Fruit fly (Drosophila melanogaster) whole organism, embryonic: ENCODE measurements around the gene Vm26Ac.

Experiments used
- Abd-B ChIP-seq: fragments of 200-800 bp; sonication (Bioruptor generic); optimal IDR thresholded peaks from 2 replicates; lab custom pipeline; 2018; ENCODE audit warnings: missing biosample characterization, mild to moderate bottlenecking, missing genetic modification characterization, moderate library complexity
- B-H2 ChIP-seq: fragments of 200-800 bp; sonication (Bioruptor generic); optimal IDR thresholded peaks from 2 replicates; lab custom pipeline; 2018; ENCODE audit warnings: missing biosample characterization, mild to moderate bottlenecking, missing genetic modification characterization
- BtbVII ChIP-seq: fragments of 200-800 bp; sonication (Bioruptor generic); optimal IDR thresholded peaks from 3 replicates; lab custom pipeline; 2017; ENCODE audit warnings: missing biosample characterization, mild to moderate bottlenecking, missing genetic modification characterization
- CG11247 ChIP-seq: fragments of 200-800 bp; sonication (Bioruptor generic); IDR thresholded peaks from 2 replicates; pipeline ENCODE4 v1.3.6; 2022; ENCODE audit warnings: missing biosample characterization, missing genetic modification characterization
- CG11695 ChIP-seq: fragments of 200-800 bp; sonication (Bioruptor generic); IDR thresholded peaks from 3 replicates; pipeline ENCODE4 v1.3.6; 2022; ENCODE audit warnings: missing biosample characterization, missing genetic modification characterization
- CG14441 ChIP-seq: fragments of 200-800 bp; sonication (Bioruptor generic); IDR thresholded peaks from 2 replicates; pipeline ENCODE4 v1.3.6; 2022; ENCODE audit warnings: missing biosample characterization, missing genetic modification characterization
- CG14667 ChIP-seq: fragments of 200-800 bp; sonication (Bioruptor generic); IDR thresholded peaks from 2 replicates; pipeline ENCODE4 v1.3.6; 2022; ENCODE audit warnings: missing biosample characterization, missing genetic modification characterization
- CG15696 ChIP-seq: fragments of 200-800 bp; sonication (Bioruptor generic); optimal IDR thresholded peaks from 2 replicates; lab custom pipeline; 2019; ENCODE audit warnings: missing biosample characterization, mild to moderate bottlenecking, missing genetic modification characterization, moderate library complexity
- CG16813 ChIP-seq: fragments of 200-800 bp; sonication (Bioruptor generic); IDR thresholded peaks from 3 replicates; pipeline ENCODE4 v1.3.6; 2022; ENCODE audit warnings: missing biosample characterization, missing genetic modification characterization; ENCODE audit not compliant: partially characterized antibody
- CG17802 ChIP-seq: fragments of 200-800 bp; sonication (Bioruptor generic); optimal IDR thresholded peaks from 2 replicates; lab custom pipeline; 2018; ENCODE audit warnings: missing biosample characterization, mild to moderate bottlenecking, missing genetic modification characterization, moderate library complexity
- CG1832 ChIP-seq: fragments of 200-800 bp; sonication (Bioruptor generic); optimal IDR thresholded peaks from 2 replicates; lab custom pipeline; 2017; ENCODE audit warnings: missing biosample characterization, mild to moderate bottlenecking, missing genetic modification characterization, inconsistent platforms
- CG30403 ChIP-seq: fragments of 200-800 bp; sonication (Bioruptor generic); optimal IDR thresholded peaks from 3 replicates; lab custom pipeline; 2016; ENCODE audit warnings: missing biosample characterization, missing genetic modification characterization
- CG31224 ChIP-seq: fragments of 200-800 bp; sonication (Bioruptor generic); IDR thresholded peaks from 2 replicates; pipeline ENCODE4 v1.3.6; 2022; ENCODE audit warnings: missing biosample characterization, missing genetic modification characterization
- CG3281 ChIP-seq: fragments of 200-800 bp; sonication (Bioruptor generic); optimal IDR thresholded peaks from 3 replicates; lab custom pipeline; 2017; ENCODE audit warnings: missing biosample characterization, mild to moderate bottlenecking, missing genetic modification characterization
- CG33557 ChIP-seq: fragments of 200-800 bp; sonication (Bioruptor generic); optimal IDR thresholded peaks from 2 replicates; lab custom pipeline; 2019; ENCODE audit warnings: missing biosample characterization, mild to moderate bottlenecking, missing genetic modification characterization, moderate library complexity
- CG3407 ChIP-seq: fragments of 200-800 bp; sonication (Bioruptor generic); optimal IDR thresholded peaks from 2 replicates; lab custom pipeline; 2018; ENCODE audit warnings: missing biosample characterization, mild to moderate bottlenecking, missing genetic modification characterization
- CG3726 ChIP-seq: fragments of 200-800 bp; sonication (Bioruptor generic); IDR thresholded peaks from 3 replicates; pipeline ENCODE4, ENCODE4 v1.3.6; 2022; ENCODE audit warnings: missing biosample characterization, missing genetic modification characterization
- CG6254 ChIP-seq: fragments of 200-800 bp; sonication (Bioruptor generic); optimal IDR thresholded peaks from 3 replicates; lab custom pipeline; 2017; ENCODE audit warnings: mild to moderate bottlenecking, missing biosample characterization, missing genetic modification reagents, missing genetic modification characterization
- CG6813 ChIP-seq: fragments of 200-800 bp; sonication (Bioruptor generic); optimal IDR thresholded peaks from 2 replicates; lab custom pipeline; 2017; ENCODE audit warnings: missing biosample characterization, missing genetic modification characterization, mild to moderate bottlenecking, moderate library complexity, missing genetic modification reagents
- CG7556 ChIP-seq: fragments of 200-800 bp; sonication (Bioruptor generic); optimal IDR thresholded peaks from 2 replicates; lab custom pipeline; 2017; ENCODE audit warnings: missing biosample characterization, mild to moderate bottlenecking, missing genetic modification characterization
- CG8478 ChIP-seq: fragments of >200 bp; optimal IDR thresholded peaks from 2 replicates; lab custom pipeline; 2018
- Dek ChIP-seq: fragments of 200-800 bp; sonication (Bioruptor generic); optimal IDR thresholded peaks from 3 replicates; lab custom pipeline; 2019; ENCODE audit warnings: missing biosample characterization, mild to moderate bottlenecking, missing genetic modification characterization, moderate library complexity
- Ets65A ChIP-seq: fragments of 200-800 bp; sonication (Bioruptor generic); peaks from one replicate; lab custom pipeline; 2016; ENCODE audit warnings: missing biosample characterization, missing genetic modification characterization
- Jarid2 ChIP-seq: fragments of 200-800 bp; sonication (Bioruptor generic); optimal IDR thresholded peaks from 3 replicates; lab custom pipeline; 2017; ENCODE audit warnings: mild to moderate bottlenecking, missing biosample characterization, missing genetic modification reagents, missing genetic modification characterization
- Mrtf ChIP-seq: fragments of 200-800 bp; sonication (Bioruptor generic); IDR thresholded peaks from 3 replicates; pipeline ENCODE4 v1.3.6; 2022; ENCODE audit warnings: missing biosample characterization, missing genetic modification characterization
- NC2α ChIP-seq: fragments of 200-800 bp; sonication (Bioruptor generic); optimal IDR thresholded peaks from 2 replicates; lab custom pipeline; 2016; ENCODE audit warnings: missing biosample characterization, missing genetic modification characterization
- Nf-YA ChIP-seq: fragments of 200-800 bp; sonication (Bioruptor generic); IDR thresholded peaks from 2 replicates; pipeline ENCODE4 v1.3.6; 2022; ENCODE audit warnings: missing biosample characterization, missing genetic modification characterization
- PHDP ChIP-seq: fragments of 200-800 bp; sonication (Bioruptor generic); optimal IDR thresholded peaks from 3 replicates; lab custom pipeline; 2018; ENCODE audit warnings: missing biosample characterization, mild to moderate bottlenecking, missing genetic modification characterization, moderate library complexity
- Sry-β ChIP-seq: fragments of 200-800 bp; sonication (Bioruptor generic); optimal IDR thresholded peaks from 2 replicates; lab custom pipeline; 2018; ENCODE audit warnings: missing biosample characterization, mild to moderate bottlenecking, missing genetic modification characterization, moderate library complexity
- Xbp1 ChIP-seq: fragments of 200-800 bp; sonication (Bioruptor generic); optimal IDR thresholded peaks from 3 replicates; lab custom pipeline; 2016; ENCODE audit warnings: missing biosample characterization, mild to moderate bottlenecking, missing genetic modification characterization
- al ChIP-seq: fragments of 200-800 bp; sonication (Bioruptor generic); IDR thresholded peaks from 2 replicates; pipeline ENCODE4 v1.3.6; 2022; ENCODE audit warnings: missing biosample characterization, missing genetic modification characterization
- ap ChIP-seq: fragments of 200-800 bp; sonication (Bioruptor generic); IDR thresholded peaks from 2 replicates; pipeline ENCODE4 v1.3.6; 2022; ENCODE audit warnings: missing biosample characterization, missing genetic modification characterization
- cwo ChIP-seq: fragments of 200-800 bp; sonication (Bioruptor generic); optimal IDR thresholded peaks from 3 replicates; lab custom pipeline; 2017; ENCODE audit warnings: missing biosample characterization, missing genetic modification characterization, mild to moderate bottlenecking, moderate library complexity, missing genetic modification reagents
- gce ChIP-seq: fragments of 200-800 bp; sonication (Bioruptor generic); IDR thresholded peaks from 3 replicates; pipeline ENCODE4 v1.3.6; 2022; ENCODE audit warnings: missing biosample characterization, missing genetic modification characterization
- gem ChIP-seq: fragments of 200-800 bp; sonication (Bioruptor generic); optimal IDR thresholded peaks from 2 replicates; lab custom pipeline; 2019; ENCODE audit warnings: missing biosample characterization, mild to moderate bottlenecking, missing genetic modification characterization, moderate library complexity
- h ChIP-seq: fragments of >200 bp; optimal IDR thresholded peaks from 2 replicates; lab custom pipeline; 2017
- her ChIP-seq: fragments of 200-800 bp; sonication (Bioruptor generic); optimal IDR thresholded peaks from 2 replicates; lab custom pipeline; 2016; ENCODE audit warnings: missing biosample characterization, missing genetic modification characterization
- lilli ChIP-seq: fragments of 200-800 bp; sonication (Bioruptor generic); optimal IDR thresholded peaks from 3 replicates; lab custom pipeline; 2016; ENCODE audit warnings: missing biosample characterization, missing genetic modification characterization
- nerfin-1 ChIP-seq: fragments of 200-800 bp; sonication (Bioruptor generic); optimal IDR thresholded peaks from 3 replicates; lab custom pipeline; 2019; ENCODE audit warnings: missing biosample characterization, mild to moderate bottlenecking, missing genetic modification characterization, moderate library complexity
- ro ChIP-seq: fragments of 200-800 bp; sonication (Bioruptor generic); IDR thresholded peaks from 2 replicates; pipeline ENCODE4 v1.3.6; 2022; ENCODE audit warnings: missing biosample characterization, missing genetic modification characterization
- run ChIP-seq: fragments of 200-800 bp; sonication (Bioruptor generic); optimal IDR thresholded peaks from 3 replicates; lab custom pipeline; 2018; ENCODE audit warnings: missing biosample characterization, mild to moderate bottlenecking, missing genetic modification characterization
- shn ChIP-seq: fragments of 200-800 bp; sonication (Bioruptor generic); optimal IDR thresholded peaks from 3 replicates; lab custom pipeline; 2016; ENCODE audit warnings: missing biosample characterization, missing genetic modification characterization
- slp2 ChIP-seq: fragments of 200-800 bp; sonication (Bioruptor generic); optimal IDR thresholded peaks from 2 replicates; lab custom pipeline; 2016; ENCODE audit warnings: missing biosample characterization, missing genetic modification characterization
- sr ChIP-seq: fragments of 200-800 bp; sonication (Bioruptor generic); IDR thresholded peaks from 3 replicates; pipeline ENCODE4 v1.3.6; 2022; ENCODE audit warnings: missing biosample characterization, missing genetic modification characterization
- tgo ChIP-seq: fragments of 200-800 bp; sonication (Bioruptor generic); IDR thresholded peaks from 3 replicates; pipeline ENCODE4 v1.3.6; 2022; ENCODE audit warnings: missing biosample characterization, missing genetic modification characterization
- tna ChIP-seq: fragments of 200-800 bp; sonication (Bioruptor generic); IDR thresholded peaks from 2 replicates; pipeline ENCODE4 v1.3.6; 2022; ENCODE audit warnings: missing biosample characterization, missing genetic modification characterization; ENCODE audit not compliant: partially characterized antibody
- tup ChIP-seq: fragments of 200-800 bp; sonication (Bioruptor generic); optimal IDR thresholded peaks from 2 replicates; lab custom pipeline; 2016; ENCODE audit warnings: missing biosample characterization, mild to moderate bottlenecking, missing genetic modification characterization, moderate library complexity
- vnd ChIP-seq: fragments of 200-800 bp; sonication (Bioruptor generic); IDR thresholded peaks from 3 replicates; pipeline ENCODE4 v1.3.6; 2022; ENCODE audit warnings: missing biosample characterization, missing genetic modification characterization; ENCODE audit not compliant: partially characterized antibody
- z ChIP-seq: fragments of 200-800 bp; sonication (Bioruptor generic); IDR thresholded peaks from 3 replicates; pipeline ENCODE4 v1.3.6; 2022; ENCODE audit warnings: missing biosample characterization, missing genetic modification characterization
- zen ChIP-seq: fragments of 200-800 bp; sonication (Bioruptor generic); optimal IDR thresholded peaks from 3 replicates; lab custom pipeline; 2018; ENCODE audit warnings: missing biosample characterization, mild to moderate bottlenecking, missing genetic modification characterization, moderate library complexity

Vm26Ac gene

DNA sequence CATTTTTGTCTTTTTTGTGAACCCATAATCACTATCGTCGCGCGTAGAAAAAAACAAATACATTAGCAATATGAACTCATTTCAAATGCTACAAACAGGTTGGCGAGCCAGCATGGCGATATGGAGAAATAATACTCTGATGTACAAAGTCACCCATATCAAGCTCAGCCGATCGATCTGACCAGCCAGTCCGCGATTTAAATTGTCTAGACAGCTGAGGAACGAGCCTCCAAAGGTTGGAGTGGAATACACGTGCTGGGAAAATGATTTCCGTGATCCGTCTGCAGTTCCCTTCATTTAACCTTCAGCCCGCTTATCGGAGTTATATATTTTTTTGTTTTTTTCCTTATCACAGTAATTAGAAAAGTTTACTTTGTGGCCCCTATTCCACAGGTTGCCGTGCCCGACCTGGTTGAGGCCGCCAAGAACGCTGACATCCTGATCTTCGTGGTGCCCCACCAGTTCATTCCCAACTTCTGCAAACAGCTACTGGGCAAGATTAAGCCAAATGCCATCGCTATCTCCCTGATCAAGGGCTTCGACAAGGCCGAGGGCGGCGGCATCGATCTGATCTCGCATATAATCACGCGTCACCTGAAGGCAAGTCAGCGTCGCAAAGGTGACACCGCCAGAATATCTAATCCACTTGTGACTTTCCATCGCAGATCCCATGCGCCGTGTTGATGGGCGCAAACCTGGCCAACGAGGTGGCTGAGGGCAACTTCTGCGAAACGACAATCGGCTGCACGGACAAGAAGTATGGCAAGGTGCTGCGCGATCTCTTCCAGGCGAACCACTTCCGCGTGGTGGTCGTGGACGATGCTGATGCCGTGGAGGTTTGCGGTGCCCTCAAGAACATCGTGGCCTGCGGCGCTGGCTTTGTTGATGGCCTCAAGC lies 12.5 kb downstream of the Vm26Ac start (continued):
- TF ChIP-seq gem = no peak
- TF ChIP-seq CG31224 (GFP tag; lab: Robert Waterston, UW) = no peak
- no peak for TF ChIP-seq CG16813
- TF ChIP-seq cwo (GFP tag; lab: Kevin White, UChicago) = peak; percentile 95
- TF ChIP-seq gce = no peak
- TF ChIP-seq slp2 (GFP tag; lab: Kevin White, UChicago) = no peak
- no peak for TF ChIP-seq Nf-YA
- no peak for TF ChIP-seq CG15696 (tag; lab: Kevin White, UChicago)
- no peak for TF ChIP-seq CG6254 (GFP tag; lab: Kevin White, UChicago)
- no peak for TF ChIP-seq zen
- no peak for TF ChIP-seq nerfin-1 (tag; lab: Kevin White, UChicago)
- TF ChIP-seq CG1832 (GFP tag; lab: Kevin White, UChicago) = peak; percentile 39
- TF ChIP-seq tgo (GFP tag; lab: Robert Waterston, UW) = 0 out of 3 replicates have a peak, but pooled peaks have one; percentile 18
- TF ChIP-seq CG8478 (lab: Kevin White, UChicago) = peak; percentile 43
- no peak for TF ChIP-seq CG3281 (GFP tag; lab: Kevin White, UChicago)
- TF ChIP-seq sr (GFP tag; lab: Robert Waterston, UW) = no peak
- TF ChIP-seq run = no peak
- no peak for TF ChIP-seq Dek (tag; lab: Kevin White, UChicago)
- no peak for TF ChIP-seq h (lab: Kevin White, UChicago)
- TF ChIP-seq BtbVII (GFP tag; lab: Kevin White, UChicago) = no peak
- no peak for TF ChIP-seq CG14441 (GFP tag; lab: Robert Waterston, UW)
- no peak for TF ChIP-seq CG7556 (GFP tag; lab: Kevin White, UChicago)
- no peak for TF ChIP-seq Sry-β (GFP tag; lab: Kevin White, UChicago)
- no peak for TF ChIP-seq PHDP (tag; lab: Kevin White, UChicago)
- no peak for TF ChIP-seq Jarid2 (GFP tag; lab: Kevin White, UChicago)
- no peak for TF ChIP-seq CG3726 (GFP tag; lab: Robert Waterston, UW)
- TF ChIP-seq CG11247 (GFP tag; lab: Robert Waterston, UW) = no peak
- TF ChIP-seq CG30403 (GFP tag; lab: Kevin White, UChicago) = no peak
- no peak for TF ChIP-seq CG6813
- TF ChIP-seq tna (GFP tag; lab: Robert Waterston, UW) = no peak
- TF ChIP-seq shn (GFP tag; lab: Kevin White, UChicago) = no peak
- no peak for TF ChIP-seq vnd (GFP tag; lab: Robert Waterston, UW)
- no peak for TF ChIP-seq z
- no peak for TF ChIP-seq CG3407
- no peak for TF ChIP-seq NC2α (GFP tag; lab: Kevin White, UChicago)
- no peak for TF ChIP-seq Mrtf (GFP tag; lab: Robert Waterston, UW)
- peak; percentile 57 for TF ChIP-seq B-H2 (GFP tag; lab: Kevin White, UChicago)
- TF ChIP-seq lilli (GFP tag; lab: Kevin White, UChicago) = no peak
- no peak for TF ChIP-seq al (GFP tag; lab: Robert Waterston, UW)
- TF ChIP-seq Xbp1 (GFP tag; lab: Kevin White, UChicago) = no peak
- no peak for TF ChIP-seq CG33557 (GFP tag; lab: Kevin White, UChicago)
- no peak for TF ChIP-seq ap (GFP tag; lab: Robert Waterston, UW)
- TF ChIP-seq Abd-B (GFP tag; lab: Kevin White, UChicago) = no peak
- peak; percentile 45 for TF ChIP-seq Ets65A (GFP tag; lab: Kevin White, UChicago)
- no peak for TF ChIP-seq her
- TF ChIP-seq CG14667 (GFP tag; lab: Robert Waterston, UW) = no peak
- TF ChIP-seq ro (GFP tag; lab: Robert Waterston, UW) = no peak
- TF ChIP-seq CG17802 (tag; lab: Kevin White, UChicago) = no peak
- no peak for TF ChIP-seq CG11695 (GFP tag; lab: Robert Waterston, UW)
- TF ChIP-seq tup (GFP tag; lab: Kevin White, UChicago) = no peak
